Worm (Caenorhabditis elegans): ENCODE data around the gene ain-1.

DNA sequence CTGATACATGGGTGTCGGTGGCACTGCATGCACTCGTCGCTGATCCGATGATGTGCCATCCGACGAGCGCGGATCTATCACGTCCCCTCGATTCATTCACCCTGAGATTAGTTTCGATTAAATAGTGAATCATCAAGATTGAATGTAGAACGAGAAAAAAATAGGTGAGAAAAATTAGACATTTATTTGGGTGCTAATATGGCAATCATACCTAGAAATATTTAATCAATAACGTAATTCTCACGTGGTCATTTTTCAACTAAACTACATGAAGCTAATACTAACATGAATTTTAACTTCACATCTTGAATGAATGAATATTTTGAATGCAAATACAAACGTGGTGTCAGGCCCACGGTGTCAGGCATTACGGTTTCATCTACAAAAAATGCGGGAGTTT, 3.8 kb upstream of the ain-1 start, which contains the start of gene F59C12.3:
- TF ChIP-seq flt-1 (GFP tag; IDR thresholded peaks at IDR 0.05) (no peak), tab-1 (GFP tag; IDR thresholded peaks at IDR 0.05) (no peak), ref-1 (GFP tag; conservative IDR thresholded peaks at IDR 0.05) (no peak)

All from whole organism, midembryonic.